Fruit fly (Drosophila melanogaster): Measurements from ENCODE around the gene CG6843.

CG6843 gene

DNA sequence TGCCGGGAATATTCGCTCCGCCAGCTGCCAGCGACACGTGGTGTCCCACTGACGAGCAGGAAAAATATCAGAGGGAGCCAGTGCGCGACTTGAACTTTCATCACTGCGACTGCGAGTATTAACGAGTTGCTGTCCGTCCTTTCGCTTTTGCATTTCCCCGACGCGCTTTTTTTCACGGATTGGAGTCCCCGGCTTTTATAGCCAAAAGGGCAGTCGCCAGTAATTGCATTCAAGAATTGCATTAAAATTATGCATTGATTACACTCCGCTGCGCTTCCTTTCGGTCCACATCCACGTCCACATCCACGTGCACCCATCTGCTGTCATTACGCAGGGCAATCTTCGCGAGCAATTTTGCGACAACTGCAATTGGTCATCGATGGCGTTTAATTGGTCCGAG, 9.7 kb downstream of the CG6843 start, which contains the start of gene Ir75d:
TSS of gene Ir75d (minus strand) at position 101 of the 400 bp plus-strand sequence.
- TF ChIP-seq Ets98B (GFP tag; IDR thresholded peaks at IDR 0.05) (no peak), CG32121 (GFP tag; IDR thresholded peaks at IDR 0.05) (no peak), CG15710 (tag; optimal IDR thresholded peaks at IDR 0.05) (no peak), D1 (tag; optimal IDR thresholded peaks at IDR 0.05) (no peak), CG10348 (GFP tag; IDR thresholded peaks at IDR 0.05) (no peak), CG13204 (GFP tag; optimal IDR thresholded peaks at IDR 0.05) (no peak), CG34367 (tag; optimal IDR thresholded peaks at IDR 0.05) (no peak), fd96Ca (GFP tag; IDR thresholded peaks at IDR 0.05) (no peak), EcR (GFP tag; optimal IDR thresholded peaks at IDR 0.05) (no peak), Snoo (tag; optimal IDR thresholded peaks at IDR 0.05) (no peak), CG17806 (tag; optimal IDR thresholded peaks at IDR 0.05) (no peak), Pif1B (GFP tag; optimal IDR thresholded peaks at IDR 0.05) (no peak), Pif1A (GFP tag; optimal IDR thresholded peaks at IDR 0.05) (no peak)

DNA sequence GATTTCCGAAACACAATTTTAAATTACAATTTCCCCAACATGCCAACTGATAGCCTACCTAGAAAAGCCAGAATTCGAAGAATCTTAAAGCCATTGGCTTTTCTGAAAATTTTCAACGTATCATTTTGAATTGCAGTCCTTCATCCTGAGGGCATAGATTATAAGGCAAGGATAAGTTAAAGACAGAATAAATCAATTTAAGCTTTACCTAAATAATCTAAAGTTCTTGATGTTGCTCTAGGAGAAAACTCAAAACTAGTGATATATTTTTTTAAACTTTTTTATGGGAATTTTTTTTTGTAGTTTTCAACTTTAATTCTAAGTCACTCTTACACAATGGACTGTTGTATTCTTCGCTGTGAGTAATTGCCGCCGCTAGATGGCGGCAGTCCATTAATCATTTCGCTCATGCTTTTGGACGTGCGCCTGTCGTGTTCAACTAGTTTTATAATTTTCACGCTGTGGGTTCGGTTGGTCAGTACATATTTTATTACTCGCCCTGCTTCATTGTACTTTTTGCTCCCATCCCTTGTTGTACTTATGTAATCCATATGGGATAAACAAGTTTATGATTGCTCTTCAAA, 12.8 kb downstream of the CG6843 start, which contains the start of gene COX6AL2:
TSS of gene COX6AL2 (minus strand) at position 51 of the 584 bp plus-strand sequence.
- TF ChIP-seq CG32121 (GFP tag; IDR thresholded peaks at IDR 0.05) (no peak), CG34367 (tag; optimal IDR thresholded peaks at IDR 0.05) (no peak), fd96Ca (GFP tag; IDR thresholded peaks at IDR 0.05) (no peak), Pif1B (GFP tag; optimal IDR thresholded peaks at IDR 0.05) (no peak), EcR (GFP tag; optimal IDR thresholded peaks at IDR 0.05) (no peak), Ets98B (GFP tag; IDR thresholded peaks at IDR 0.05) (no peak), CG9948 (tag; optimal IDR thresholded peaks at IDR 0.05) (no peak), Pif1A (GFP tag; optimal IDR thresholded peaks at IDR 0.05) (no peak), CG10348 (GFP tag; IDR thresholded peaks at IDR 0.05) (no peak), Snoo (tag; optimal IDR thresholded peaks at IDR 0.05) (no peak), D1 (tag; optimal IDR thresholded peaks at IDR 0.05) (no peak), gl (tag; optimal IDR thresholded peaks at IDR 0.05) (no peak), rn (GFP tag; IDR thresholded peaks at IDR 0.05) (no peak), CG15710 (tag; optimal IDR thresholded peaks at IDR 0.05) (no peak)

DNA sequence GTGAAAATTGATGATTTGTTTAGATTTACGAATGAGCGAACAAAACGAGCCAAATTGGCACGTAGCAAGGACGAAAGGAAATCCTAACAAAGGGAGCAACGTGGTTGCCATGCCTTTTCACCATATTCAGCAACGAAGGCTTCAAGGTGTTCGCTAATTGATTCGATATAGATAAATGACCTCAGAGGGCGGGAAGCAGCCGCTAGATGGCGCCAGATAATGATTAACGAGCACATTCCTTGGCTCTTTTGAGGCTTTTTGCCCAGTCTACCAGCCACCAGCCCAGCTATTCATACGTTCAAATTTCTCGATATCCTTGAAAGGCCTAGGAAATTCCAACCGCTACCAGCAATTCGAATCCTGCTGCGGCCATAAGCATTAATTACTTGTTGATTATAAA, 15.1 kb downstream of the CG6843 start:
- no peak for TF ChIP-seq D1 (tag; optimal IDR thresholded peaks at IDR 0.05)
- TF ChIP-seq CG8159 (tag; optimal IDR thresholded peaks at IDR 0.05): no peak
- no peak for TF ChIP-seq CG17806 (tag; optimal IDR thresholded peaks at IDR 0.05)
- TF ChIP-seq CG10348 (GFP tag; IDR thresholded peaks at IDR 0.05): no peak
- TF ChIP-seq CG12605 (GFP tag; IDR thresholded peaks at IDR 0.05): no peak
- no peak for TF ChIP-seq CG15710 (tag; optimal IDR thresholded peaks at IDR 0.05)
- TF ChIP-seq EcR (GFP tag; optimal IDR thresholded peaks at IDR 0.05): no peak
- no peak for TF ChIP-seq Ets98B (GFP tag; IDR thresholded peaks at IDR 0.05)
- TF ChIP-seq rn (GFP tag; IDR thresholded peaks at IDR 0.05): no peak
- TF ChIP-seq CG14655 (GFP tag; optimal IDR thresholded peaks at IDR 0.05): no peak
- TF ChIP-seq Snoo (tag; optimal IDR thresholded peaks at IDR 0.05): no peak
- TF ChIP-seq fd96Ca (GFP tag; IDR thresholded peaks at IDR 0.05): no peak
- no peak for TF ChIP-seq CG32121 (GFP tag; IDR thresholded peaks at IDR 0.05)
- no peak for TF ChIP-seq Pif1A (GFP tag; optimal IDR thresholded peaks at IDR 0.05)
- TF ChIP-seq CG8301 (tag; optimal IDR thresholded peaks at IDR 0.05): no peak
- TF ChIP-seq CG34367 (tag; optimal IDR thresholded peaks at IDR 0.05): no peak
- no peak for TF ChIP-seq CG4496 (GFP tag; IDR thresholded peaks at IDR 0.05)
- no peak for TF ChIP-seq CG9948 (tag; optimal IDR thresholded peaks at IDR 0.05)
- no peak for TF ChIP-seq gl (tag; optimal IDR thresholded peaks at IDR 0.05)

DNA sequence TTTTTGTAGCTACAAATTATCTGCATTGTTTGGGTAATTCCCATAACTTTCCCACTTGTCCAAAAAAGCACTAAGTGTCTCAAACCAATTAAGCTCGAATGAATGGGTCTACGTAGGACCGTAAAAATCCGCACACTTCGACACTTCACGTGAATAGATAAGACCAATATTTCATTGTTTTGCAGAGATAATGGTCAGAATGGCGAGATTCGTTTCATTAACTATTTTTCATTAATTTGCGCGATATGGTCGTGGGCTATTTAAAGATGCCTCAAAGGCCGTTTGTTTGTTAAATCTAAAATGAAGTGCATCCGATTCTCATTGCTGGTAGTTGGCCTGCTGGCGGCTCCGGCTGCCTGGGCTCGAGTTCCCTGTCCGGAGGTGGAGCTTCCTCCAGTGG, 15.9 kb downstream of the CG6843 start, which contains the start of gene CG6839:
TSS of gene CG6839 (plus strand) at position 301 of the 400 bp plus-strand sequence.
- no peak for TF ChIP-seq CG8159 (tag; optimal IDR thresholded peaks at IDR 0.05)
- TF ChIP-seq CG12605 (GFP tag; IDR thresholded peaks at IDR 0.05): no peak
- no peak for TF ChIP-seq CG34367 (tag; optimal IDR thresholded peaks at IDR 0.05)
- no peak for TF ChIP-seq CG15710 (tag; optimal IDR thresholded peaks at IDR 0.05)
- no peak for TF ChIP-seq fd96Ca (GFP tag; IDR thresholded peaks at IDR 0.05)
- no peak for TF ChIP-seq CG9948 (tag; optimal IDR thresholded peaks at IDR 0.05)
- no peak for TF ChIP-seq D1 (tag; optimal IDR thresholded peaks at IDR 0.05)
- TF ChIP-seq Pif1B (GFP tag; optimal IDR thresholded peaks at IDR 0.05): no peak
- TF ChIP-seq Ets98B (GFP tag; IDR thresholded peaks at IDR 0.05): no peak
- TF ChIP-seq CG32121 (GFP tag; IDR thresholded peaks at IDR 0.05): no peak
- TF ChIP-seq CG4496 (GFP tag; IDR thresholded peaks at IDR 0.05): no peak

DNA sequence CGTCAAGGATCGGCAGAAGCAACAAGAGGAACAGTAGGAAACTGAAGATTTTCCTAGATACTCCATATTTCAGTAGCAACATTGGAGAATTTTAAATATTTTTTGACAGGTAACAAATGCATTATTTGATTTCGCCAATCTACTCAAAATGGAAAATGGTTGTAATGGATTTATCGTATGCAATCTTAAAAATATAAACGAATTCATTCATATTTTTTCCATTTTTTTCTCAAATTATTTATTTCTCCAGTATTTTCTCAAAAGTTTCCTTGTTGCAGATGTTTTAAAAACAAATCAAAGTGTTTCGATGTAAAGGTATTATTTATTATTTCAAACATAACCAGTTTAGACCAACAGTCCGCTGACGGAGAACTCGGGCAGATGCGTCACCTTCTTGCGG, 18.8 kb downstream of the CG6843 start, which contains the start of gene CG18223:
TSS of gene CG18223 (minus strand) at position 101 of the 400 bp plus-strand sequence.
- TF ChIP-seq Pif1A (GFP tag; optimal IDR thresholded peaks at IDR 0.05): no peak
- TF ChIP-seq CG12605 (GFP tag; IDR thresholded peaks at IDR 0.05): no peak
- TF ChIP-seq fd96Ca (GFP tag; IDR thresholded peaks at IDR 0.05): no peak
- no peak for TF ChIP-seq CG10348 (GFP tag; IDR thresholded peaks at IDR 0.05)

DNA sequence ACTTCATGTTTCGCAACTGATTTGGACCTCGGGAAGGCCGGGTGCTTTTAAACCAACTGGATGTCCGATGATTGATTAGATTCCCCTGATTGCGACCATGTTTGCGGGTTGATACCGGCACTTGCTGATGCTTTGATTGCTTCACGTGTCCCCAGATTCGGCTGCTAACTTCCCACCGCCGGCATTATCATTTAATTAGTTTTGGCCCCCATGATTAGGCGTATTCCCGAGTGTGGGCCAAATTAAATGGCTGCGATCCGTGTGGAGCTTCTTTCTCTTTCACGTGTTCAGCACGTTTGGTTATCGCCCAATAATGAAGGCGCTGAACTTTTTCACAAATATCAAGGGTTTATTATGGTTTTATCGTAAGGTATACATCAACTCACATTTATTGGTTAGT, 20.7 kb downstream of the CG6843 start, which contains the start of gene CG3819:
TSS of gene CG3819 (minus strand) at position 23 of the 400 bp plus-strand sequence.
- TF ChIP-seq D1 (tag; optimal IDR thresholded peaks at IDR 0.05): no peak
- no peak for TF ChIP-seq CG14655 (GFP tag; optimal IDR thresholded peaks at IDR 0.05)
- TF ChIP-seq CG32121 (GFP tag; IDR thresholded peaks at IDR 0.05): no peak
- no peak for TF ChIP-seq CG15710 (tag; optimal IDR thresholded peaks at IDR 0.05)
- TF ChIP-seq rn (GFP tag; IDR thresholded peaks at IDR 0.05): no peak
- TF ChIP-seq Snoo (tag; optimal IDR thresholded peaks at IDR 0.05): no peak
- TF ChIP-seq CG4496 (GFP tag; IDR thresholded peaks at IDR 0.05): no peak

All from whole organism, pupa.